Worm (Caenorhabditis elegans) whole organism, mixed stage, embryonic: ENCODE results near the gene F53G2.2.

Source experiments
- nhr-237 ChIP-seq: fragments of 150-350 bp; optimal IDR thresholded peaks from 2 replicates; lab custom pipeline; 2014; ENCODE audit warnings: missing biosample characterization, missing genetic modification characterization
- pha-4 ChIP-seq: fragments of 150-350 bp; optimal IDR thresholded peaks from 2 replicates; lab custom pipeline; 2018; ENCODE audit warnings: missing biosample characterization, missing genetic modification reagents, missing genetic modification characterization
- unc-39 ChIP-seq: fragments of 150-350 bp; optimal IDR thresholded peaks from 2 replicates; lab custom pipeline; 2014; ENCODE audit warnings: missing biosample characterization, missing genetic modification characterization
- unc-62 ChIP-seq: fragments of 150-350 bp; optimal IDR thresholded peaks from 2 replicates; lab custom pipeline; 2014; ENCODE audit warnings: missing biosample characterization, missing genetic modification reagents, missing genetic modification characterization

ce11 chrII:2478543-2478942 lies 3.2 kb upstream of the F53G2.2 start, which contains the start of gene mnat-1:
- TF ChIP-seq unc-62 (GFP tag; lab: Kevin White, UChicago) (no peak), nhr-237 (no peak), pha-4 (tag; lab: Kevin White, UChicago) (no peak), unc-39 (no peak)
